Worm (Caenorhabditis elegans) whole organism, mixed stage, embryonic: ENCODE data around the gene ZK673.5.

ENCODE experiments used
- ces-1 ChIP-seq: fragments of 150-350 bp; optimal IDR thresholded peaks from 2 replicates; lab custom pipeline; 2014; ENCODE audit warnings: missing biosample characterization, missing genetic modification reagents, missing genetic modification characterization
- elt-1 ChIP-seq: sonication (generic microtip); optimal IDR thresholded peaks from 2 replicates; lab custom pipeline; 2017; ENCODE audit warnings: missing genetic modification characterization, mild to moderate bottlenecking, missing compliant biosample characterization, antibody characterized with exemption, moderate library complexity, borderline replicate concordance; ENCODE audit not compliant: insufficient read depth
- flh-1 ChIP-seq: fragments of 200-800 bp; sonication (Bioruptor generic); optimal IDR thresholded peaks from 2 replicates; lab custom pipeline; 2018; ENCODE audit warnings: mild to moderate bottlenecking, missing genetic modification characterization, moderate library complexity, missing compliant biosample characterization
- lin-13 ChIP-seq: fragments of 150-350 bp; optimal IDR thresholded peaks from 2 replicates; lab custom pipeline; 2014; ENCODE audit warnings: missing biosample characterization, missing genetic modification characterization
- lsy-2 ChIP-seq: fragments of 150-350 bp; optimal IDR thresholded peaks from 2 replicates; lab custom pipeline; 2014; ENCODE audit warnings: missing biosample characterization, missing genetic modification characterization
- pha-4 ChIP-seq: fragments of 150-350 bp; optimal IDR thresholded peaks from 2 replicates; lab custom pipeline; 2018; ENCODE audit warnings: missing biosample characterization, missing genetic modification reagents, missing genetic modification characterization
- tbx-8 ChIP-seq: fragments of 200-800 bp; sonication (Bioruptor generic); optimal IDR thresholded peaks from 2 replicates; lab custom pipeline; 2018; ENCODE audit warnings: mild to moderate bottlenecking, missing genetic modification characterization, moderate library complexity, missing compliant biosample characterization
- unc-39 ChIP-seq: fragments of 150-350 bp; optimal IDR thresholded peaks from 2 replicates; lab custom pipeline; 2014; ENCODE audit warnings: missing biosample characterization, missing genetic modification characterization
- ztf-11 ChIP-seq: fragments of 150-350 bp; optimal IDR thresholded peaks from 2 replicates; lab custom pipeline; 2014; ENCODE audit warnings: missing biosample characterization, missing genetic modification characterization

DNA sequence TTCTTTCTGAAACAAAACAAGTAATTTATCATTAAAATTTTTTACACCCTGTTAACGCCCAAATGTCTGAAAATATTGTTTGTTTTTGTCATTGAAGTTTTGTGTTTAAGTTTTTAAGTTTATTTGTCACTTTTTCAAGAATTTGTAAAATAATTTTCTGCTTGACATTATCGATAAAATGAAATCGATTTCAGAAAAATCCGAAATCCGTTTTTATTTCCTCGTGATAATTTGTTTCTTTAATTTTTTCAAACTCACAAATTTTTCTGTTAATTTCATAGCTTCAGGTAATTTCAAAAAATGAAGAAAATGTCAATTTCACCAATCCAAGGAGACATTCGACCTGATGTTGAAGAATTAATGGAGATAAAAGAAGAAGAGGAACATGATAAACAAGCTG lies 34.6 kb downstream of the ZK673.5 start, which contains the start of gene ZK666.12:
- TF ChIP-seq tbx-8 (GFP tag; lab: Kevin White, UChicago): no peak
- TF ChIP-seq lin-13 (tag; lab: Kevin White, UChicago): no peak
- TF ChIP-seq ztf-11 (tag; lab: Kevin White, UChicago): no peak
- no peak for TF ChIP-seq pha-4 (tag; lab: Kevin White, UChicago)
- no peak for TF ChIP-seq ces-1 (GFP tag; lab: Kevin White, UChicago)
- TF ChIP-seq flh-1 (GFP tag; lab: Kevin White, UChicago): no peak
- TF ChIP-seq unc-39 (tag; lab: Kevin White, UChicago): no peak
- no peak for TF ChIP-seq lsy-2 (tag; lab: Kevin White, UChicago)
- no peak for TF ChIP-seq elt-1 (tag; lab: Kevin White, UChicago)
